Worm (Caenorhabditis elegans): Measurements from ENCODE around the gene rgr-1.

The rgr-1 gene

DNA sequence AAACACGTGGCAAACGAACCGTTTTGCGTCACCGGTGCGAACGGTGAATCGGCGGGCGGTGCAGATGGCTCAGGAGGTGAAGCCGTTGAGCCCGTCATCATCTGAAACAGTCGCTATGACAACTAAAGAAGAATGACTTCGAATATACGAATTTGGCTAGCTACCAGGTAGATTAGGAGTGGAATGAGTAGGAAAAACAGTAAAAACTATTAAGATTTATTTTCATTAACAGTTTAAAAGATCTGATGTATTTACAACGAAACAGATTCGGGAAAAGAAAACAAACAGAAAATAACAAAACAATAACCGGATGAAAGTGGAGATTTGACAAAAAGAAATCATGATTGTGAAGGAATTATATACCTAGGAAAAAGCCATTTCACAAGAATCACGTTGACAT lies 60.4 kb downstream of the rgr-1 start, which contains the start of gene F54C8.7:
Gene F54C8.7 (minus strand): TSS at position 101 of the 400 bp plus-strand sequence.
- no peak for TF ChIP-seq mdl-1 (tag; optimal IDR thresholded peaks at IDR 0.05)
- no peak for TF ChIP-seq lsy-2 (tag; optimal IDR thresholded peaks at IDR 0.05)
- no peak for TF ChIP-seq ceh-62 (tag; optimal IDR thresholded peaks at IDR 0.05)
- no peak for TF ChIP-seq F37D6.2 (tag; optimal IDR thresholded peaks at IDR 0.05)
